Fruit fly (Drosophila melanogaster) whole organism, embryonic: ENCODE results near the gene Cpr65Av.
"Not testable (repeated sequence)": the region's sequence is repeated elsewhere in the genome, so short reads cannot be mapped to it uniquely, and the experiment has no call there.

ENCODE experiments used
- ATbp ChIP-seq: fragments of 200-800 bp; sonication (Bioruptor generic); optimal IDR thresholded peaks from 2 replicates; lab custom pipeline; 2017; ENCODE audit warnings: missing biosample characterization, mild to moderate bottlenecking, missing genetic modification characterization, missing genetic modification reagents
- Aef1 ChIP-seq: fragments of 200-800 bp; sonication (Bioruptor generic); IDR thresholded peaks from 3 replicates; pipeline ENCODE4 v1.3.6; 2022; ENCODE audit warnings: missing biosample characterization, missing genetic modification characterization
- Blimp-1 ChIP-seq: fragments of 200-800 bp; sonication (Bioruptor generic); optimal IDR thresholded peaks from 3 replicates; lab custom pipeline; 2018; ENCODE audit warnings: missing biosample characterization, missing genetic modification characterization, mild to moderate bottlenecking, moderate library complexity, missing genetic modification reagents
- CG10366 ChIP-seq: fragments of 200-800 bp; sonication (Bioruptor generic); IDR thresholded peaks from 2 replicates; pipeline ENCODE4 v1.3.6; 2022; ENCODE audit warnings: missing biosample characterization, missing genetic modification characterization
- CG14050 ChIP-seq: fragments of 200-800 bp; sonication (Bioruptor generic); IDR thresholded peaks from 3 replicates; pipeline ENCODE4 v1.3.6; 2022; ENCODE audit warnings: missing biosample characterization, missing genetic modification characterization
- CG14710 ChIP-seq: fragments of 200-800 bp; sonication (Bioruptor generic); optimal IDR thresholded peaks from 3 replicates; lab custom pipeline; 2019; ENCODE audit warnings: missing biosample characterization, mild to moderate bottlenecking, missing genetic modification characterization, moderate library complexity
- CG16815 ChIP-seq: fragments of 200-800 bp; sonication (Bioruptor generic); optimal IDR thresholded peaks from 3 replicates; lab custom pipeline; 2017; ENCODE audit warnings: missing biosample characterization, mild to moderate bottlenecking, missing genetic modification characterization
- CG17568 ChIP-seq: fragments of 200-800 bp; sonication (Bioruptor generic); optimal IDR thresholded peaks from 2 replicates; lab custom pipeline; 2018; ENCODE audit warnings: missing biosample characterization, mild to moderate bottlenecking, missing genetic modification characterization, moderate library complexity
- CG18011 ChIP-seq: fragments of 200-800 bp; sonication (Bioruptor generic); optimal IDR thresholded peaks from 2 replicates; lab custom pipeline; 2017; ENCODE audit warnings: missing biosample characterization, missing genetic modification characterization, mild to moderate bottlenecking, moderate library complexity, missing genotype
- CG18619 ChIP-seq: fragments of 200-800 bp; sonication (Bioruptor generic); optimal IDR thresholded peaks from 3 replicates; lab custom pipeline; 2017; ENCODE audit warnings: missing biosample characterization, mild to moderate bottlenecking, missing genetic modification characterization
- CG31365 ChIP-seq: fragments of 200-800 bp; sonication (Bioruptor generic); optimal IDR thresholded peaks from 2 replicates; lab custom pipeline; 2018; ENCODE audit warnings: missing biosample characterization, mild to moderate bottlenecking, missing genetic modification characterization
- CG4360 ChIP-seq: fragments of 200-800 bp; sonication (Bioruptor generic); IDR thresholded peaks from 2 replicates; pipeline ENCODE4 v1.3.6; 2022; ENCODE audit warnings: missing biosample characterization, missing genetic modification characterization
- CG8281 ChIP-seq: fragments of 200-800 bp; sonication (Bioruptor generic); optimal IDR thresholded peaks from 2 replicates; lab custom pipeline; 2018; ENCODE audit warnings: missing biosample characterization, mild to moderate bottlenecking, missing genetic modification characterization, moderate library complexity
- CG9215 ChIP-seq: fragments of 200-800 bp; sonication (Bioruptor generic); IDR thresholded peaks from 2 replicates; pipeline ENCODE4 v1.3.6; 2022; ENCODE audit warnings: missing biosample characterization, missing genetic modification characterization
- Dbx ChIP-seq: fragments of 200-800 bp; sonication (Bioruptor generic); IDR thresholded peaks from 3 replicates; pipeline ENCODE4 v1.3.6; 2022; ENCODE audit warnings: missing biosample characterization, missing genetic modification characterization
- Ets65A ChIP-seq: fragments of 200-800 bp; sonication (Bioruptor generic); peaks from one replicate; lab custom pipeline; 2016; ENCODE audit warnings: missing biosample characterization, missing genetic modification characterization
- Hmx ChIP-seq: fragments of 200-800 bp; sonication (Bioruptor generic); optimal IDR thresholded peaks from 2 replicates; lab custom pipeline; 2016; ENCODE audit warnings: missing biosample characterization, missing genetic modification characterization
- NC2β ChIP-seq: fragments of 200-800 bp; sonication (Bioruptor generic); optimal IDR thresholded peaks from 2 replicates; lab custom pipeline; 2016; ENCODE audit warnings: missing biosample characterization, missing genetic modification characterization
- Sin3A ChIP-seq: fragments of >200 bp; optimal IDR thresholded peaks from 2 replicates; lab custom pipeline; 2018
- ab ChIP-seq: fragments of 200-800 bp; sonication (Bioruptor generic); optimal IDR thresholded peaks from 2 replicates; lab custom pipeline; 2016; ENCODE audit warnings: missing biosample characterization, missing genetic modification characterization
- aop ChIP-seq: fragments of 200-800 bp; sonication (Bioruptor generic); IDR thresholded peaks from 2 replicates; pipeline ENCODE4 v1.3.6; 2022; ENCODE audit warnings: missing biosample characterization, missing genetic modification characterization
- az2 ChIP-seq: fragments of 200-800 bp; sonication (Bioruptor generic); optimal IDR thresholded peaks from 3 replicates; lab custom pipeline; 2016; ENCODE audit warnings: missing biosample characterization, missing genetic modification characterization
- bab2 ChIP-seq: fragments of 200-800 bp; sonication (Bioruptor generic); optimal IDR thresholded peaks from 2 replicates; lab custom pipeline; 2016; ENCODE audit warnings: missing biosample characterization, missing genetic modification characterization
- cas ChIP-seq: fragments of 200-800 bp; sonication (Bioruptor generic); IDR thresholded peaks from 2 replicates; pipeline ENCODE4 v1.3.6; 2022; ENCODE audit warnings: missing biosample characterization, missing genetic modification characterization
- dmrt11E ChIP-seq: fragments of 200-800 bp; sonication (Bioruptor generic); optimal IDR thresholded peaks from 3 replicates; lab custom pipeline; 2018; ENCODE audit warnings: missing biosample characterization, mild to moderate bottlenecking, missing genetic modification characterization, moderate library complexity
- dmrt99B ChIP-seq: fragments of 200-800 bp; sonication (Bioruptor generic); optimal IDR thresholded peaks from 2 replicates; lab custom pipeline; 2018; ENCODE audit warnings: missing biosample characterization, mild to moderate bottlenecking, missing genetic modification characterization, moderate library complexity
- fd64A ChIP-seq: fragments of 200-800 bp; sonication (Bioruptor generic); optimal IDR thresholded peaks from 3 replicates; lab custom pipeline; 2018; ENCODE audit warnings: missing biosample characterization, mild to moderate bottlenecking, missing genetic modification characterization
- her ChIP-seq: fragments of 200-800 bp; sonication (Bioruptor generic); optimal IDR thresholded peaks from 2 replicates; lab custom pipeline; 2016; ENCODE audit warnings: missing biosample characterization, missing genetic modification characterization
- jing ChIP-seq: fragments of 200-800 bp; sonication (Bioruptor generic); optimal IDR thresholded peaks from 2 replicates; lab custom pipeline; 2018; ENCODE audit warnings: missing biosample characterization, mild to moderate bottlenecking, missing genetic modification characterization
- lab ChIP-seq: fragments of 200-800 bp; sonication (Bioruptor generic); optimal IDR thresholded peaks from 3 replicates; lab custom pipeline; 2017; ENCODE audit warnings: missing biosample characterization, missing genetic modification characterization, mild to moderate bottlenecking, moderate library complexity, missing genetic modification reagents
- nau ChIP-seq: fragments of 200-800 bp; sonication (Bioruptor generic); optimal IDR thresholded peaks from 3 replicates; lab custom pipeline; 2017; ENCODE audit warnings: missing biosample characterization, mild to moderate bottlenecking, missing genetic modification characterization, missing genetic modification reagents
- nerfin-2 ChIP-seq: fragments of 200-800 bp; sonication (Bioruptor generic); IDR thresholded peaks from 2 replicates; pipeline ENCODE4 v1.3.6; 2022; ENCODE audit warnings: missing biosample characterization, missing genetic modification characterization; ENCODE audit not compliant: partially characterized antibody
- pho ChIP-seq: fragments of 200-800 bp; sonication (Bioruptor generic); optimal IDR thresholded peaks from 2 replicates; lab custom pipeline; 2016; ENCODE audit warnings: missing biosample characterization, missing genetic modification characterization
- ranshi ChIP-seq: fragments of 200-800 bp; sonication (Bioruptor generic); IDR thresholded peaks from 2 replicates; pipeline ENCODE4 v1.3.6; 2022; ENCODE audit warnings: missing biosample characterization, missing genetic modification characterization
- sens ChIP-seq: fragments of 200-800 bp; sonication (Bioruptor generic); peaks from one replicate; lab custom pipeline; 2016; ENCODE audit warnings: missing biosample characterization, missing genetic modification characterization
- tin ChIP-seq: fragments of 200-800 bp; sonication (Bioruptor generic); optimal IDR thresholded peaks from 3 replicates; lab custom pipeline; 2016; ENCODE audit warnings: missing biosample characterization, missing genetic modification characterization
- toy ChIP-seq: fragments of 200-800 bp; sonication (Bioruptor generic); IDR thresholded peaks from 2 replicates; pipeline ENCODE4 v1.3.6; 2022; ENCODE audit warnings: missing biosample characterization, missing genetic modification characterization
- yki ChIP-seq: fragments of >200 bp; optimal IDR thresholded peaks from 3 replicates; lab custom pipeline; 2018

The Cpr65Av gene

DNA sequence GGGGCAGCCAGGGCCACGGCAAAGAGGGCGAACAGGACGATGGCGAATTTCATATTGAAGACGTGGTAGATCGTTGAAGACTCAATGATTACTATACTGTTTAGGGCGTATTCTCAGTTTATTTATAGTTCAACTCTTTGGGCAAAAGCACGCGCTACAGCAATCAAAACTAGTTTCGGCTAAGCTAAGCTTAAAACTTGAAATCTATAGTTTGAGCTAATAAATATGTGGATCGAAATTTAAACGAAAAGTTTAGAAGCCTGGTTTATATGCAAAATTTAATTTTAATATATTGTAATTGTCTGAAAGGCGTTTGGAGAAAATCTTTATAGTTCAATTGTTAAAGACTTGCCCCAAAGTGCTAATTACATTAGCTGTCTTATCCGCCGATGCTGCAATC is 8.1 kb upstream of the Cpr65Av start, which contains the start of gene Cpr65Ax1:
Gene Cpr65Ax1 (minus strand): TSS at position 101 of the 400 bp plus-strand sequence.
- TF ChIP-seq CG18619 (GFP tag; lab: Kevin White, UChicago); bab2; nau: not testable (repeated sequence)

DNA sequence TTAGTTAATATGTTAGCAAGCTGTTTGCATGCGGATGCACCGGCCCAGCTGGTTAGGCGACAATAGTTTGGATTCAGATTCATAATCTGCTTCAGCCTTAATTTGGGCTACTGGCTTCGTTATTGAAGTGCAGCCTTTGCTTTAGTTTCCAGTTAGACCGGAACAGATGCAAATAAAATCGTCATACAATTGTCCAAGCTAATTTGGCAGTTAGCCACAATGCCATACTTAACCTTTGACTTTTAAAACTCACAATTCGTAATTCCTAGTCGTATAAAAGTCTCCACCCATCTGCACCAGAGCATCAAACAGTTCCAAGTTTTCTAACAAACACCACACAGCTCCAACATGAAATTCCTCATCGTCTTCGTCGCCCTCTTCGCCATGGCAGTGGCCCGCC is 6.6 kb upstream of the Cpr65Av start, which contains the start of gene Lcp65Ab2:
Gene Lcp65Ab2 (plus strand): TSS at position 301 of the 400 bp plus-strand sequence.
- not testable (repeated sequence) for TF ChIP-seq cas (GFP tag; lab: Robert Waterston, UW); fd64A (GFP tag; lab: Kevin White, UChicago); az2

DNA sequence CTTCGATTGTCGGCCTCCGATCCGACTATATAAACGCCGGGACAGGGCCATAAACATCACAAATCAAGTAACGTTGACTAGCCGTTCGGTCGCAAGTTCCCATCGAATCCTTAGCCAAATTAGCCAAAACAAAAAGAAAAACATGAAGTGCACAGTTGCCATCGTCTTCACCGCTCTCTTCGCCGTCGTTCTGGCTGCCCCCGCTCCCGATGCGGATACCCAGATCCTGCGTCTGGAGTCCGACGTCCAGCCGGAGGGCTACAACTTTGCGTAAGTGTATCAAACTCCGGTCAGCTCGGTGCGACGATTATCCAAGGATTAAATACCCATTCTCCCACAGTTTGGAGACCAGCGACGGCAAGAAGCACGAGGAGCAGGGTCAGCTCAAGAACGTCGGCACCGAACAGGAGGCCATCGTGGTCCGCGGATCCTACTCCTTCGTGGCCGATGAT is 5.0 kb upstream of the Cpr65Av start, which contains the start of gene Lcp65Ac:
Gene Lcp65Ac (plus strand): TSS at position 51 of the 452 bp plus-strand sequence.
- TF ChIP-seq her (GFP tag; lab: Kevin White, UChicago) (no peak), aop (no peak), pho (GFP tag; lab: Kevin White, UChicago) (no peak), Ets65A (GFP tag; lab: Kevin White, UChicago) (peak; percentile 93), toy (GFP tag; lab: Robert Waterston, UW) (no peak), nerfin-2 (GFP tag; lab: Robert Waterston, UW) (no peak), Dbx (GFP tag; lab: Robert Waterston, UW) (0 out of 3 replicates have a peak, but pooled peaks have one; percentile 6), CG8281 (no peak), lab (GFP tag; lab: Kevin White, UChicago) (no peak), CG10366 (GFP tag; lab: Robert Waterston, UW) (no peak)

DNA sequence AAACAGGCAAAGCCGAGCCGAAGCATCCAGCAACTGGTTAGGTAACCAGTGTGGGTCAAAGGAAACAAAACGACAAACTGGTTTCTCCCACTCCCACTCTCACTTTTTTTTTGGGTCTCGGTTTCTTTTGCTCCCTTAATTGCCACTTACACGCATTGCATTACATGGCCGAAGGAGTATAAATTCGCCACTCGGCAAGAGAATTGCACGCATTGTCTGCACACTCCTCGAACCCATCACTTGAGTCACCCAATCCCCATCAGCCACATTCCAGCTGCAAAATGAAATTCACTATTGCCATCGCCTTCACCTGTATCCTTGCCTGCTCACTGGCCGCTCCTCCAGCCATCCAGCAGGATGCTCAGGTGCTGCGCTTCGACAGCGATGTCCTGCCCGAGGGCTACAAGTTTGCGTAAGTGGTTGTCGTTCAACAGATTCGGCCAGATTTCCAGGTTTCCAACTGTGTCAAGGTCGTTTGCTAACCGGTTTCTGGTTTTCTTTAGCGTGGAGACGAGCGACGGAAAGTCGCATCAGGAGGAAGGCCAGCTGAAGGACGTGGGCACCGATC is 3.5 kb upstream of the Cpr65Av start, which contains the start of gene Lcp65Ad:
Gene Lcp65Ad (plus strand): TSS at position 208 of the 568 bp plus-strand sequence.
- TF ChIP-seq Ets65A (GFP tag; lab: Kevin White, UChicago) (peak; percentile 85), Hmx (GFP tag; lab: Kevin White, UChicago) (no peak), Blimp-1 (GFP tag; lab: Kevin White, UChicago) (peak; percentile 25)
- TF ChIP-seq, all 482 proteins: peak for 2

DNA sequence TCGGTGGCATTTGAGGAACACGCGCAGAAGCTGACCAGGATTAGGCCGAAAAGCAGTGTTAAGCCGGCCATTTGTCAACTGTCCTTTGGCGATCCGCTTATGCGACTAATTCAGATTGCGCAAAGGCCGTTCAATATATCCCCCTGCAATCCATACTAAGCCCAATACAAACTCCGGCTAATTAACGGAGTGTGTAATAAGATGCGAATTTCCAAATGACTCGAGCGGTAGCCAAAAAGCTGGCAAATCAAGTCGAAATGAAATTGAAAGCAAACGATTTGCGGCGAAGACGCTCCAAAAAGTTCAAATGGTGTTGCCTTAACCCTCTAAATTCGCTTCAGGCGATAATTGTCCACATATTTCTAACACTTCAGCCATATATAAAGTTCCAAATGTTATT is 2.5 kb upstream of the Cpr65Av start, which contains the start of gene Cpr65Aw:
Gene Cpr65Aw (minus strand): TSS at position 101 of the 400 bp plus-strand sequence.
- no peak for TF ChIP-seq dmrt11E (tag; lab: Kevin White, UChicago)
- no peak for TF ChIP-seq tin (GFP tag; lab: Kevin White, UChicago)
- TF ChIP-seq sens (GFP tag; lab: Kevin White, UChicago), result no peak
- no peak for TF ChIP-seq ab
- no peak for TF ChIP-seq CG14050
- no peak for TF ChIP-seq CG14710 (tag; lab: Kevin White, UChicago)
- TF ChIP-seq Aef1, result no peak
- TF ChIP-seq Sin3A (lab: Kevin White, UChicago), result no peak
- TF ChIP-seq CG16815, result no peak
- TF ChIP-seq CG17568 (GFP tag; lab: Kevin White, UChicago), result no peak
- no peak for TF ChIP-seq NC2β (GFP tag; lab: Kevin White, UChicago)
- TF ChIP-seq ATbp (GFP tag; lab: Kevin White, UChicago), result no peak
- TF ChIP-seq CG9215 (GFP tag; lab: Robert Waterston, UW), result no peak
- no peak for TF ChIP-seq jing (GFP tag; lab: Kevin White, UChicago)
- no peak for TF ChIP-seq CG4360 (GFP tag; lab: Robert Waterston, UW)
- no peak for TF ChIP-seq dmrt99B (tag; lab: Kevin White, UChicago)
- TF ChIP-seq ranshi (GFP tag; lab: Robert Waterston, UW), result no peak
- TF ChIP-seq CG18011 (GFP tag; lab: Kevin White, UChicago), result no peak
- TF ChIP-seq CG31365, result no peak
- TF ChIP-seq yki (lab: Kevin White, UChicago), result no peak
- TF ChIP-seq, all 482 proteins: peak for 0
